Fruit fly (Drosophila melanogaster): ENCODE results near the gene CG34276.

dm6 chr3R:15933609-15934232 lies 8.3 kb downstream of the CG34276 start, which contains the start of the genes CG5478 and blp:
- no peak for TF ChIP-seq h (optimal IDR thresholded peaks at IDR 0.05)
- no peak for TF ChIP-seq insv (optimal IDR thresholded peaks at IDR 0.05)
- TF ChIP-seq Sin3A (optimal IDR thresholded peaks at IDR 0.05) = no peak
- TF ChIP-seq psq (optimal IDR thresholded peaks at IDR 0.05) = no peak
- TF ChIP-seq Myc (optimal IDR thresholded peaks at IDR 0.05) = no peak
